Worm (Caenorhabditis elegans): ENCODE results near the gene F13H8.2.

- TF ChIP-seq ztf-16 (tag; optimal IDR thresholded peaks at IDR 0.05) (no peak), K02D7.2 (tag; optimal IDR thresholded peaks at IDR 0.05) (no peak), mec-3 (tag; optimal IDR thresholded peaks at IDR 0.05; ENCODE audit: borderline replicate concordance) (no peak), nhr-11 (tag; optimal IDR thresholded peaks at IDR 0.05) (no peak), pha-4 (tag; optimal IDR thresholded peaks at IDR 0.05) (no peak), rnt-1 (tag; optimal IDR thresholded peaks at IDR 0.05) (no peak), unc-55 (GFP tag; optimal IDR thresholded peaks at IDR 0.05) (no peak)
Observed at ce11 chrII:6244171-6244570, 26.0 kb upstream of the F13H8.2 start, which contains the start of gene tat-4.
